Worm (Caenorhabditis elegans) whole organism, young adult: Measurements from ENCODE around the gene F07G6.2.
A peak's percentile ranks its signal among the peaks of the same experiment; 100 is the strongest.
"Not testable (repeated sequence)": the region's sequence is repeated elsewhere in the genome, so short reads cannot be mapped to it uniquely, and the experiment has no call there.

ENCODE experiments used
- B0035.1 ChIP-seq: sonication (generic microtip); optimal IDR thresholded peaks from 2 replicates; lab custom pipeline; 2016; ENCODE audit warnings: missing genetic modification characterization, mild to moderate bottlenecking, missing compliant biosample characterization, missing genotype, missing genetic modification reagents
- B0261.1 ChIP-seq: sonication (generic microtip); optimal IDR thresholded peaks from 2 replicates; lab custom pipeline; 2016; ENCODE audit warnings: mild to moderate bottlenecking, missing genetic modification characterization, moderate library complexity, missing compliant biosample characterization
- C17E4.6 ChIP-seq: fragments of 200-800 bp; sonication (Bioruptor generic); IDR thresholded peaks from 2 replicates; pipeline ENCODE4 v1.3.6; 2022; ENCODE audit warnings: missing genetic modification reagents, missing genetic modification characterization, missing compliant biosample characterization
- D2030.7 ChIP-seq: fragments of 200-800 bp; sonication (Bioruptor generic); IDR thresholded peaks from 2 replicates; pipeline ENCODE4 v1.3.6; 2022; ENCODE audit warnings: missing genetic modification reagents, missing genetic modification characterization, missing compliant biosample characterization
- F39B2.1 ChIP-seq: fragments of 200-800 bp; sonication (Bioruptor generic); IDR thresholded peaks from 2 replicates; pipeline ENCODE4 v1.3.6; 2022; ENCODE audit warnings: missing genetic modification reagents, missing genetic modification characterization, missing compliant biosample characterization
- F49E8.2 ChIP-seq: sonication (generic microtip); optimal IDR thresholded peaks from 3 replicates; lab custom pipeline; 2017; ENCODE audit warnings: missing genetic modification characterization, mild to moderate bottlenecking, missing compliant biosample characterization, antibody characterized with exemption, moderate library complexity; ENCODE audit not compliant: insufficient read depth
- F55B11.4 ChIP-seq: sonication (generic microtip); optimal IDR thresholded peaks from 2 replicates; lab custom pipeline; 2016; ENCODE audit warnings: missing compliant biosample characterization, missing genetic modification characterization, borderline replicate concordance; ENCODE audit not compliant: insufficient read depth
- K12H6.12 ChIP-seq: fragments of 200-800 bp; sonication (Bioruptor generic); optimal IDR thresholded peaks from 2 replicates; lab custom pipeline; 2018; ENCODE audit warnings: mild to moderate bottlenecking, missing genetic modification characterization, missing compliant biosample characterization
- Y53G8AR.9 ChIP-seq: fragments of 200-800 bp; sonication (Bioruptor generic); conservative IDR thresholded peaks from 2 replicates; pipeline ENCODE4 v1.3.6; 2022; ENCODE audit warnings: missing genetic modification reagents, missing genetic modification characterization, missing compliant biosample characterization
- Y56A3A.18 ChIP-seq: fragments of 200-800 bp; sonication (Bioruptor generic); IDR thresholded peaks from 2 replicates; pipeline ENCODE4 v1.3.6; 2022; ENCODE audit warnings: missing genetic modification reagents, missing genetic modification characterization, missing compliant biosample characterization
- ama-1 ChIP-seq, 3 experiments: fragments of 150-350 bp in 1 of 3; sonication (generic microtip) in 2 of 3; optimal IDR thresholded peaks; 2 replicates each; lab custom pipeline; 2014 to 2018; ENCODE audit warnings: missing biosample characterization in 2 of 3, missing genetic modification characterization in 2 of 3, missing genetic modification reagents in 2 of 3
- aptf-2 ChIP-seq: fragments of 200-800 bp; sonication (Bioruptor generic); conservative IDR thresholded peaks from 2 replicates; pipeline ENCODE4 v1.3.6; 2022; ENCODE audit warnings: missing genetic modification reagents, missing genetic modification characterization, missing compliant biosample characterization
- athp-1 ChIP-seq: sonication (generic microtip); optimal IDR thresholded peaks from 2 replicates; lab custom pipeline; 2017; ENCODE audit warnings: mild to moderate bottlenecking, missing genetic modification characterization, missing compliant biosample characterization
- attf-6 ChIP-seq: fragments of 200-800 bp; sonication (Bioruptor generic); IDR thresholded peaks from 2 replicates; pipeline ENCODE4 v1.3.6; 2022; ENCODE audit warnings: missing genetic modification reagents, missing genetic modification characterization, missing compliant biosample characterization
- cebp-2 ChIP-seq: fragments of 200-800 bp; sonication (Bioruptor generic); IDR thresholded peaks from 2 replicates; pipeline ENCODE4 v1.3.6; 2022; ENCODE audit warnings: missing genetic modification characterization, missing compliant biosample characterization
- ceh-91 ChIP-seq: fragments of 200-800 bp; sonication (Bioruptor generic); IDR thresholded peaks from 2 replicates; pipeline ENCODE4 v1.3.6; 2022; ENCODE audit warnings: missing genetic modification reagents, missing genetic modification characterization, missing compliant biosample characterization
- die-1 ChIP-seq: sonication (generic microtip); optimal IDR thresholded peaks from 2 replicates; lab custom pipeline; 2016; ENCODE audit warnings: missing genotype, mild to moderate bottlenecking, missing genetic modification characterization, missing compliant biosample characterization
- egl-44 ChIP-seq: fragments of 200-800 bp; sonication (Bioruptor generic); IDR thresholded peaks from 2 replicates; pipeline ENCODE4 v1.3.6; 2022; ENCODE audit warnings: missing genetic modification reagents, missing genetic modification characterization, missing compliant biosample characterization
- egrh-3 ChIP-seq: fragments of 200-800 bp; sonication (Bioruptor generic); IDR thresholded peaks from 2 replicates; pipeline ENCODE4 v1.3.6; 2022; ENCODE audit warnings: missing genetic modification reagents, missing genetic modification characterization, missing compliant biosample characterization
- ekl-4 ChIP-seq: fragments of 200-800 bp; sonication (Bioruptor generic); IDR thresholded peaks from 2 replicates; pipeline ENCODE4 v1.3.6; 2022; ENCODE audit warnings: missing genetic modification reagents, missing genetic modification characterization, missing compliant biosample characterization
- him-1 ChIP-seq: sonication (generic microtip); optimal IDR thresholded peaks from 2 replicates; lab custom pipeline; 2016; ENCODE audit warnings: missing genotype, missing genetic modification reagents, missing genetic modification characterization, missing compliant biosample characterization
- hlh-26 ChIP-seq: fragments of 200-800 bp; sonication (Bioruptor generic); conservative IDR thresholded peaks from 2 replicates; pipeline ENCODE4 v1.3.6; 2022; ENCODE audit warnings: missing genetic modification reagents, missing genetic modification characterization, missing compliant biosample characterization
- hmg-1.2 ChIP-seq: fragments of 200-800 bp; sonication (Bioruptor generic); IDR thresholded peaks from 2 replicates; pipeline ENCODE4 v1.3.6; 2022; ENCODE audit warnings: missing genetic modification reagents, missing genetic modification characterization, missing compliant biosample characterization
- let-526 ChIP-seq: fragments of 200-800 bp; sonication (Bioruptor generic); IDR thresholded peaks from 2 replicates; pipeline ENCODE4 v1.3.6; 2022; ENCODE audit warnings: missing genetic modification reagents, missing genetic modification characterization, missing compliant biosample characterization
- lin-35 ChIP-seq, 3 experiments: fragments of 150-350 bp in 2 of 3; sonication (generic microtip) in 1 of 3; optimal IDR thresholded peaks; 2 replicates each; lab custom pipeline; 2014 to 2018; ENCODE audit warnings: missing biosample characterization in 3 of 3, missing genetic modification characterization in 3 of 3, missing genetic modification reagents in 3 of 3
- lsl-1 ChIP-seq: fragments of 200-800 bp; sonication (Bioruptor generic); optimal IDR thresholded peaks from 2 replicates; lab custom pipeline; 2018; ENCODE audit warnings: mild to moderate bottlenecking, missing genetic modification characterization, moderate library complexity, missing compliant biosample characterization
- mcd-1 ChIP-seq: fragments of 200-800 bp; sonication (Bioruptor generic); IDR thresholded peaks from 2 replicates; pipeline ENCODE4 v1.3.6; 2022; ENCODE audit warnings: missing genetic modification reagents, missing genetic modification characterization, missing compliant biosample characterization
- nhr-27 ChIP-seq: fragments of 200-800 bp; sonication (Bioruptor generic); optimal IDR thresholded peaks from 2 replicates; lab custom pipeline; 2018; ENCODE audit warnings: mild to moderate bottlenecking, missing genetic modification characterization, moderate library complexity, missing compliant biosample characterization
- rpc-1 ChIP-seq, 2 experiments: fragments of 150-350 bp in 1 of 2; sonication (generic microtip) in 1 of 2; optimal IDR thresholded peaks; 2 replicates each; lab custom pipeline; 2014 to 2018; ENCODE audit warnings: missing biosample characterization in 1 of 2, missing genetic modification characterization in 1 of 2, missing genetic modification reagents in 1 of 2, missing genotype in 1 of 2
- sdz-38 ChIP-seq: sonication (generic microtip); optimal IDR thresholded peaks from 2 replicates; lab custom pipeline; 2016; ENCODE audit warnings: missing genotype, missing genetic modification characterization, missing compliant biosample characterization
- snpc-1.3 ChIP-seq: sonication (generic microtip); optimal IDR thresholded peaks from 2 replicates; lab custom pipeline; 2017; ENCODE audit warnings: missing genetic modification characterization, mild to moderate bottlenecking, missing compliant biosample characterization, antibody characterized with exemption, moderate library complexity, missing genotype, missing genetic modification reagents; ENCODE audit not compliant: insufficient read depth
- snpc-3.4 ChIP-seq: sonication (generic microtip); optimal IDR thresholded peaks from 2 replicates; lab custom pipeline; 2017; ENCODE audit warnings: missing genetic modification characterization, mild to moderate bottlenecking, missing compliant biosample characterization, antibody characterized with exemption, moderate library complexity, missing genotype, missing genetic modification reagents
- snpc-4 ChIP-seq, 5 experiments: fragments of 150-350 bp in 1 of 5; sonication (generic microtip) in 4 of 5; optimal IDR thresholded peaks; 2 replicates each; lab custom pipeline; 2014 to 2018; ENCODE audit warnings: missing genetic modification characterization in 5 of 5, missing biosample characterization in 3 of 5, antibody characterized with exemption in 2 of 5, mild to moderate bottlenecking in 2 of 5, missing compliant biosample characterization in 2 of 5, missing genotype in 2 of 5, moderate library complexity in 2 of 5, missing genetic modification reagents in 1 of 5
- tbp1 ChIP-seq: fragments of 200-800 bp; sonication (Bioruptor generic); optimal IDR thresholded peaks from 2 replicates; lab custom pipeline; 2018; ENCODE audit warnings: mild to moderate bottlenecking, missing genetic modification characterization, missing compliant biosample characterization
- tbx-9 ChIP-seq: sonication (generic microtip); optimal IDR thresholded peaks from 2 replicates; lab custom pipeline; 2016; ENCODE audit warnings: borderline replicate concordance, missing genetic modification characterization, inconsistent platforms, missing compliant biosample characterization
- unc-62 ChIP-seq: fragments of 150-350 bp; optimal IDR thresholded peaks from 2 replicates; lab custom pipeline; 2014; ENCODE audit warnings: missing biosample characterization, missing genetic modification reagents, missing genetic modification characterization
- zfh-2 ChIP-seq: fragments of 200-800 bp; sonication (Bioruptor generic); conservative IDR thresholded peaks from 2 replicates; pipeline ENCODE4 v1.3.6; 2022; ENCODE audit warnings: missing genetic modification reagents, missing genetic modification characterization, missing compliant biosample characterization
- ztf-22 ChIP-seq: fragments of 200-800 bp; sonication (Bioruptor generic); optimal IDR thresholded peaks from 2 replicates; lab custom pipeline; 2018; ENCODE audit warnings: mild to moderate bottlenecking, missing genetic modification characterization, moderate library complexity, missing compliant biosample characterization
- ztf-28 ChIP-seq: fragments of 200-800 bp; sonication (Bioruptor generic); IDR thresholded peaks from 2 replicates; pipeline ENCODE4 v1.3.6; 2022; ENCODE audit warnings: missing genetic modification reagents, missing genetic modification characterization, missing compliant biosample characterization

The F07G6.2 gene

ce11 chrX:1690894-1691293 lies 36.3 kb upstream of the F07G6.2 start, which contains the start of gene C36C9.6:
TSS of gene C36C9.6 (minus strand) at chrX:1690994.
- not testable (repeated sequence) for TF ChIP-seq nhr-27; F39B2.1 (GFP tag; lab: Robert Waterston, UW); snpc-3.4 (tag; lab: Kevin White, UChicago)
- TF ChIP-seq, all 124 proteins: peak for 0; not testable (repeated sequence) for 124

ce11 chrX:1696879-1697278 lies 30.3 kb upstream of the F07G6.2 start, which contains the start of gene C36C9.4:
TSS of gene C36C9.4 (minus strand) at chrX:1696979.
- not testable (repeated sequence) for TF ChIP-seq Y56A3A.18 (GFP tag; lab: Robert Waterston, UW); aptf-2 (GFP tag; lab: Robert Waterston, UW); K12H6.12 (tag; lab: Kevin White, UChicago)
- TF ChIP-seq, all 124 proteins: peak for 0; not testable (repeated sequence) for 124

ce11 chrX:1698476-1698875 lies 28.7 kb upstream of the F07G6.2 start:
- TF ChIP-seq Y53G8AR.9 (GFP tag; lab: Robert Waterston, UW) (no peak), zfh-2 (peak; percentile 33; the same call in 1 of the 2 replicates), rpc-1 (optimal IDR thresholded peaks at IDR 0.05; lab: Kevin White, UChicago) (peak; percentile 19), rpc-1 (tag; optimal IDR thresholded peaks at IDR 0.05; lab: Kevin White, UChicago) (peak; percentile 73), tbp1 (GFP tag; lab: Kevin White, UChicago) (peak; percentile 80), C17E4.6 (GFP tag; lab: Robert Waterston, UW) (no peak), D2030.7 (GFP tag; lab: Robert Waterston, UW) (peak; percentile 36; the same call in 1 of the 2 replicates), ceh-91 (GFP tag; lab: Robert Waterston, UW) (0 out of 2 replicates have a peak, but pooled peaks have one; percentile 28), B0261.1 (tag; lab: Kevin White, UChicago) (peak; percentile 51), him-1 (peak; percentile 64)

- TF ChIP-seq ekl-4 (GFP tag; lab: Robert Waterston, UW) (no peak), zfh-2 (peak; percentile 94), hmg-1.2 (GFP tag; lab: Robert Waterston, UW) (no peak), ama-1 (optimal IDR thresholded peaks at IDR 0.05; lab: Kevin White, UChicago) (no peak), ama-1 (GFP tag; optimal IDR thresholded peaks at IDR 0.05; lab: Kevin White, UChicago) (no peak), attf-6 (GFP tag; lab: Robert Waterston, UW) (no peak), snpc-1.3 (tag; lab: Kevin White, UChicago) (no peak), die-1 (tag; lab: Kevin White, UChicago) (no peak), egrh-3 (peak; percentile 70; the same call in 1 of the 2 replicates), unc-62 (GFP tag; lab: Kevin White, UChicago) (no peak), F55B11.4 (tag; lab: Kevin White, UChicago) (no peak), let-526 (GFP tag; lab: Robert Waterston, UW) (no peak), cebp-2 (GFP tag; lab: Robert Waterston, UW) (0 out of 2 replicates have a peak, but pooled peaks have one; percentile 48)
Observed at ce11 chrX:1703049-1703448, 24.1 kb upstream of the F07G6.2 start.

ce11 chrX:1703840-1704239 lies 23.3 kb upstream of the F07G6.2 start, which contains the start of gene C36C9.5:
TSS of gene C36C9.5 (minus strand) at chrX:1703940.
- TF ChIP-seq tbx-9 (tag; lab: Kevin White, UChicago) (no peak), mcd-1 (GFP tag; lab: Robert Waterston, UW) (no peak), ztf-22 (no peak), snpc-4 (GFP tag; optimal IDR thresholded peaks at IDR 0.05; lab: Kevin White, UChicago) (no peak), snpc-4 (tag; optimal IDR thresholded peaks at IDR 0.05; lab: Kevin White, UChicago) (no peak), Y56A3A.18 (GFP tag; lab: Robert Waterston, UW) (no peak), zfh-2 (no peak), egl-44 (GFP tag; lab: Robert Waterston, UW) (no peak), ztf-28 (no peak), F49E8.2 (no peak), sdz-38 (tag; lab: Kevin White, UChicago) (no peak), lin-35 (GFP tag; optimal IDR thresholded peaks at IDR 0.05; lab: Kevin White, UChicago) (no peak), lsl-1 (no peak), die-1 (tag; lab: Kevin White, UChicago) (no peak), B0035.1 (tag; lab: Kevin White, UChicago) (no peak), athp-1 (tag; lab: Kevin White, UChicago) (no peak), hlh-26 (GFP tag; lab: Robert Waterston, UW) (no peak)
